Worm (Caenorhabditis elegans) whole organism, L2 larva: ENCODE measurements around the gene C33F10.8.

Source experiments
- R02D3.7 ChIP-seq: fragments of 150-350 bp; optimal IDR thresholded peaks from 2 replicates; lab custom pipeline; 2014; ENCODE audit warnings: missing biosample characterization, missing genetic modification characterization
- ama-1 ChIP-seq: fragments of 150-350 bp; optimal IDR thresholded peaks from 2 replicates; lab custom pipeline; 2018; ENCODE audit warnings: inconsistent platforms
- ceh-16 ChIP-seq: fragments of 150-350 bp; optimal IDR thresholded peaks from 2 replicates; lab custom pipeline; 2014; ENCODE audit warnings: missing biosample characterization, missing genetic modification characterization
- ceh-82 ChIP-seq: fragments of 150-350 bp; optimal IDR thresholded peaks from 2 replicates; lab custom pipeline; 2014; ENCODE audit warnings: missing biosample characterization, missing genetic modification characterization
- lin-13 ChIP-seq: fragments of 150-350 bp; optimal IDR thresholded peaks from 2 replicates; lab custom pipeline; 2014; ENCODE audit warnings: missing biosample characterization, missing genetic modification reagents, missing genetic modification characterization
- mbf-1 ChIP-seq: sonication (generic microtip); optimal IDR thresholded peaks from 2 replicates; lab custom pipeline; 2017; ENCODE audit warnings: missing biosample characterization, missing genetic modification characterization
- nhr-11 ChIP-seq: fragments of 150-350 bp; optimal IDR thresholded peaks from 2 replicates; lab custom pipeline; 2014; ENCODE audit warnings: missing biosample characterization, missing genetic modification characterization
- nhr-77 ChIP-seq: fragments of 150-350 bp; optimal IDR thresholded peaks from 2 replicates; lab custom pipeline; 2014; ENCODE audit warnings: missing biosample characterization, missing genetic modification characterization
- sem-4 ChIP-seq: fragments of 150-350 bp; optimal IDR thresholded peaks from 2 replicates; lab custom pipeline; 2014; ENCODE audit warnings: missing biosample characterization, missing genetic modification reagents, missing genetic modification characterization
- snpc-4 ChIP-seq: fragments of 150-350 bp; optimal IDR thresholded peaks from 2 replicates; lab custom pipeline; 2014; ENCODE audit warnings: missing biosample characterization, missing genetic modification characterization

- no peak for TF ChIP-seq ceh-82 (tag; lab: Kevin White, UChicago)
- no peak for TF ChIP-seq mbf-1 (tag; lab: Kevin White, UChicago)
- no peak for TF ChIP-seq nhr-77 (tag; lab: Kevin White, UChicago)
- TF ChIP-seq R02D3.7 (tag; lab: Kevin White, UChicago) = no peak
- TF ChIP-seq ceh-16 (tag; lab: Kevin White, UChicago) = no peak
- TF ChIP-seq nhr-11 = no peak
- TF ChIP-seq snpc-4 (tag; lab: Kevin White, UChicago) = no peak
- TF ChIP-seq ama-1 (lab: Kevin White, UChicago) = no peak
- TF ChIP-seq sem-4 = no peak
- TF ChIP-seq lin-13 (GFP tag; lab: Kevin White, UChicago) = peak; percentile 15
Measured at ce11 chrII:4791272-4791671, 33.8 kb downstream of the C33F10.8 start, which contains the start of gene F26G1.1.
